Fruit fly (Drosophila melanogaster): Measurements from ENCODE around the gene CG16721.

The CG16721 gene

DNA sequence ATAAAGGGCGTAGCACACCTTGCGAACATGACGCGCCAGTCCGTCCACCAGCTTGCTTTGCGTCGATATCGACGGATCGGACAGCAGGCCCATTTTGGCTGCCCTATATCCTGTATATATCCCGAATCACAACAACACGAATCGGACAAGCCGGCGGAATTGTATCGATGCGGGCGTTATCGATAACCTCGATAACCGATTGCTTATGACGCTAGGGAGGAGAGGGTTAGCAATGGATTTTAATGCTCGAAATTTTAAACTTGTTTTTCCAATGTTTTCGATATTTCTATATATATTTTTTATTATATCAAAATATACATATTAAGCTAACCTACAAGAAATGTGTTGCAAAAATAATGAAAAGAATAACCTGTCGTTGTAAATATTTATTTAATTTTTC lies 6.5 kb upstream of the CG16721 start, which contains the start of gene GAA1 (continued):
- TF ChIP-seq tll (GFP tag; optimal IDR thresholded peaks at IDR 0.05) (no peak), CG33557 (GFP tag; optimal IDR thresholded peaks at IDR 0.05) (no peak), Xrp1 (GFP tag; IDR thresholded peaks at IDR 0.05) (peak; percentile 42; the same call in 1 of the 2 replicates), Jarid2 (GFP tag; optimal IDR thresholded peaks at IDR 0.05) (no peak), CG17802 (tag; optimal IDR thresholded peaks at IDR 0.05) (no peak), CG13624 (GFP tag; optimal IDR thresholded peaks at IDR 0.05) (no peak), grau (tag; optimal IDR thresholded peaks at IDR 0.05) (peak; percentile 26), CG9215 (GFP tag; IDR thresholded peaks at IDR 0.05) (no peak), fd96Cb (tag; optimal IDR thresholded peaks at IDR 0.05) (no peak), lov (optimal IDR thresholded peaks at IDR 0.05) (no peak), lov (GFP tag; IDR thresholded peaks at IDR 0.05) (no peak), Aef1 (GFP tag; IDR thresholded peaks at IDR 0.05) (0 out of 3 replicates have a peak, but pooled peaks have one; percentile 9), YL-1 (GFP tag; optimal IDR thresholded peaks at IDR 0.05) (peak; percentile 51), ssp (GFP tag; IDR thresholded peaks at IDR 0.05) (no peak), zen2 (GFP tag; IDR thresholded peaks at IDR 0.05; ENCODE audit: partially characterized antibody) (peak; percentile 79), crp (GFP tag; optimal IDR thresholded peaks at IDR 0.05) (no peak), HmgZ (tag; optimal IDR thresholded peaks at IDR 0.05) (no peak), CG11723 (GFP tag; optimal IDR thresholded peaks at IDR 0.05) (no peak), CG12155 (GFP tag; optimal IDR thresholded peaks at IDR 0.05) (no peak), hb (GFP tag; IDR thresholded peaks at IDR 0.05; ENCODE audit: partially characterized antibody) (peak; percentile 92), da (GFP tag; optimal IDR thresholded peaks at IDR 0.05) (no peak), CG15073 (GFP tag; optimal IDR thresholded peaks at IDR 0.05) (no peak), klu (GFP tag; IDR thresholded peaks at IDR 0.05) (no peak), shn (GFP tag; optimal IDR thresholded peaks at IDR 0.05) (no peak), run (tag; optimal IDR thresholded peaks at IDR 0.05) (no peak), row (GFP tag; IDR thresholded peaks at IDR 0.05) (peak; percentile 62), dati (GFP tag; IDR thresholded peaks at IDR 0.05) (no peak), CG3838 (GFP tag; optimal IDR thresholded peaks at IDR 0.05) (no peak), CG10274 (GFP tag; optimal IDR thresholded peaks at IDR 0.05) (no peak), Kr (GFP tag; optimal IDR thresholded peaks at IDR 0.05) (no peak), CG3995 (GFP tag; optimal IDR thresholded peaks at IDR 0.05) (no peak), Taf1 (GFP tag; IDR thresholded peaks at IDR 0.05) (no peak), sima (GFP tag; optimal IDR thresholded peaks at IDR 0.05) (no peak), p53 (GFP tag; optimal IDR thresholded peaks at IDR 0.05) (no peak), CG18619 (GFP tag; optimal IDR thresholded peaks at IDR 0.05) (no peak), NK7.1 (GFP tag; optimal IDR thresholded peaks at IDR 0.05) (no peak), HmgD (GFP tag; optimal IDR thresholded peaks at IDR 0.05) (no peak), HLH54F (GFP tag; optimal IDR thresholded peaks at IDR 0.05) (no peak), BEAF-32 (GFP tag; optimal IDR thresholded peaks at IDR 0.05) (peak; percentile 58), stwl (tag; optimal IDR thresholded peaks at IDR 0.05) (peak; percentile 60), Dp (GFP tag; optimal IDR thresholded peaks at IDR 0.05) (peak; percentile 63), CG10654 (GFP tag; optimal IDR thresholded peaks at IDR 0.05) (no peak), Ada2b (GFP tag; IDR thresholded peaks at IDR 0.05) (no peak), pan (optimal IDR thresholded peaks at IDR 0.05) (no peak), pan (GFP tag; optimal IDR thresholded peaks at IDR 0.05 in 1 of 2, IDR thresholded peaks at IDR 0.05 in 1 of 2) (no peak), Lim3 (GFP tag; IDR thresholded peaks at IDR 0.05) (no peak), tup (GFP tag; optimal IDR thresholded peaks at IDR 0.05) (no peak), so (GFP tag; IDR thresholded peaks at IDR 0.05) (no peak), CG16813 (GFP tag; IDR thresholded peaks at IDR 0.05; ENCODE audit: partially characterized antibody) (peak; percentile 83), nau (GFP tag; optimal IDR thresholded peaks at IDR 0.05) (no peak), NfI (GFP tag; optimal IDR thresholded peaks at IDR 0.05) (no peak), CG10366 (GFP tag; IDR thresholded peaks at IDR 0.05) (no peak)
